Worm (Caenorhabditis elegans) whole organism, late embryonic: ENCODE results near the gene elpc-4.
A peak's percentile ranks its signal among the peaks of the same experiment; 100 is the strongest.

Experiments
- C08G9.2 ChIP-seq: sonication (generic microtip); optimal IDR thresholded peaks from 2 replicates; lab custom pipeline; 2016; ENCODE audit warnings: mild to moderate bottlenecking, missing genetic modification characterization, moderate library complexity, missing compliant biosample characterization
- C38D4.7 ChIP-seq: fragments of 200-800 bp; sonication (Bioruptor generic); optimal IDR thresholded peaks from 2 replicates; lab custom pipeline; 2018; ENCODE audit warnings: mild to moderate bottlenecking, missing genetic modification characterization, moderate library complexity, missing compliant biosample characterization
- K02D7.2 ChIP-seq: sonication (generic microtip); optimal IDR thresholded peaks from 2 replicates; lab custom pipeline; 2017; ENCODE audit warnings: mild to moderate bottlenecking, missing genetic modification characterization, missing compliant biosample characterization
- ama-1 ChIP-seq: fragments of 150-350 bp; optimal IDR thresholded peaks from 2 replicates; lab custom pipeline; 2014
- ceh-14 ChIP-seq: sonication (generic microtip); optimal IDR thresholded peaks from 2 replicates; lab custom pipeline; 2016; ENCODE audit warnings: missing genotype, missing genetic modification characterization, missing compliant biosample characterization
- ceh-18 ChIP-seq: sonication (generic microtip); optimal IDR thresholded peaks from 2 replicates; lab custom pipeline; 2016; ENCODE audit warnings: missing genetic modification characterization, missing compliant biosample characterization
- ceh-22 ChIP-seq: sonication (generic microtip); optimal IDR thresholded peaks from 2 replicates; lab custom pipeline; 2017; ENCODE audit warnings: missing biosample characterization, missing genetic modification characterization
- ceh-24 ChIP-seq: sonication (generic microtip); optimal IDR thresholded peaks from 2 replicates; lab custom pipeline; 2016; ENCODE audit warnings: mild to moderate bottlenecking, missing genetic modification characterization, missing compliant biosample characterization
- ceh-30 ChIP-seq: fragments of 150-350 bp; optimal IDR thresholded peaks from 2 replicates; lab custom pipeline; 2014; ENCODE audit warnings: missing biosample characterization, missing genetic modification characterization
- ceh-45 ChIP-seq: fragments of 200-800 bp; sonication (Bioruptor generic); IDR thresholded peaks from 2 replicates; pipeline ENCODE4 v1.3.6; 2022; ENCODE audit warnings: missing genetic modification reagents, missing genetic modification characterization, missing compliant biosample characterization
- ceh-48 ChIP-seq: sonication (generic microtip); optimal IDR thresholded peaks from 2 replicates; lab custom pipeline; 2016; ENCODE audit warnings: missing genetic modification characterization, inconsistent platforms, missing compliant biosample characterization
- ceh-6 ChIP-seq: fragments of 200-800 bp; sonication (Bioruptor generic); optimal IDR thresholded peaks from 2 replicates; lab custom pipeline; 2018; ENCODE audit warnings: mild to moderate bottlenecking, missing genetic modification characterization, missing compliant biosample characterization
- che-1 ChIP-seq: sonication (generic microtip); optimal IDR thresholded peaks from 2 replicates; lab custom pipeline; 2016; ENCODE audit warnings: mild to moderate bottlenecking, missing genetic modification characterization, missing compliant biosample characterization
- elt-2 ChIP-seq: sonication (generic microtip); optimal IDR thresholded peaks from 2 replicates; lab custom pipeline; 2016; ENCODE audit warnings: missing genetic modification reagents, missing genetic modification characterization, missing compliant biosample characterization
- elt-4 ChIP-seq: sonication (generic microtip); optimal IDR thresholded peaks from 2 replicates; lab custom pipeline; 2016; ENCODE audit warnings: missing genetic modification characterization, missing compliant biosample characterization
- fax-1 ChIP-seq: sonication (generic microtip); optimal IDR thresholded peaks from 2 replicates; lab custom pipeline; 2016; ENCODE audit warnings: missing genotype, missing genetic modification characterization, missing compliant biosample characterization
- fkh-10 ChIP-seq: fragments of 150-350 bp; optimal IDR thresholded peaks from 2 replicates; lab custom pipeline; 2014; ENCODE audit warnings: missing biosample characterization, missing genetic modification reagents, missing genetic modification characterization
- gmeb-2 ChIP-seq: sonication (generic microtip); optimal IDR thresholded peaks from 2 replicates; lab custom pipeline; 2016; ENCODE audit warnings: missing genetic modification characterization, inconsistent platforms, missing compliant biosample characterization
- hlh-30 ChIP-seq: sonication (generic microtip); optimal IDR thresholded peaks from 2 replicates; lab custom pipeline; 2017; ENCODE audit warnings: antibody characterized with exemption, missing genetic modification characterization, missing compliant biosample characterization; ENCODE audit not compliant: insufficient read depth
- hlh-6 ChIP-seq: sonication (generic microtip); optimal IDR thresholded peaks from 2 replicates; lab custom pipeline; 2016; ENCODE audit warnings: missing genotype, missing genetic modification characterization, missing compliant biosample characterization
- nfya-1 ChIP-seq: sonication (generic microtip); optimal IDR thresholded peaks from 2 replicates; lab custom pipeline; 2017; ENCODE audit warnings: missing genetic modification characterization, mild to moderate bottlenecking, missing compliant biosample characterization, antibody characterized with exemption, moderate library complexity
- nhr-11 ChIP-seq: fragments of 150-350 bp; optimal IDR thresholded peaks from 2 replicates; lab custom pipeline; 2014; ENCODE audit warnings: missing biosample characterization, missing genetic modification characterization
- nhr-232 ChIP-seq: sonication (generic microtip); optimal IDR thresholded peaks from 2 replicates; lab custom pipeline; 2016; ENCODE audit warnings: missing genetic modification characterization, missing compliant biosample characterization
- pag-3 ChIP-seq: sonication (generic microtip); optimal IDR thresholded peaks from 2 replicates; lab custom pipeline; 2016; ENCODE audit warnings: missing compliant biosample characterization, missing genetic modification characterization, borderline replicate concordance
- pros-1 ChIP-seq: fragments of 150-350 bp; optimal IDR thresholded peaks from 2 replicates; lab custom pipeline; 2014; ENCODE audit warnings: missing biosample characterization, missing genetic modification reagents, missing genetic modification characterization
- sdc-2 ChIP-seq: sonication (generic microtip); optimal IDR thresholded peaks from 2 replicates; lab custom pipeline; 2016; ENCODE audit warnings: missing genotype, missing genetic modification characterization, missing compliant biosample characterization
- tbx-2 ChIP-seq: sonication (generic microtip); optimal IDR thresholded peaks from 2 replicates; lab custom pipeline; 2016; ENCODE audit warnings: missing genetic modification characterization, missing compliant biosample characterization
- tbx-7 ChIP-seq: sonication (generic microtip); optimal IDR thresholded peaks from 2 replicates; lab custom pipeline; 2016; ENCODE audit warnings: missing genotype, missing genetic modification characterization, missing compliant biosample characterization
- unc-42 ChIP-seq: sonication (generic microtip); optimal IDR thresholded peaks from 2 replicates; lab custom pipeline; 2016; ENCODE audit warnings: missing genotype, missing genetic modification characterization, missing compliant biosample characterization
- zip-5 ChIP-seq: sonication (generic microtip); optimal IDR thresholded peaks from 2 replicates; lab custom pipeline; 2016; ENCODE audit warnings: missing genetic modification characterization, missing compliant biosample characterization
- ztf-16 ChIP-seq: sonication (generic microtip); optimal IDR thresholded peaks from 2 replicates; lab custom pipeline; 2017; ENCODE audit warnings: missing genetic modification characterization, missing compliant biosample characterization

The elpc-4 gene

DNA sequence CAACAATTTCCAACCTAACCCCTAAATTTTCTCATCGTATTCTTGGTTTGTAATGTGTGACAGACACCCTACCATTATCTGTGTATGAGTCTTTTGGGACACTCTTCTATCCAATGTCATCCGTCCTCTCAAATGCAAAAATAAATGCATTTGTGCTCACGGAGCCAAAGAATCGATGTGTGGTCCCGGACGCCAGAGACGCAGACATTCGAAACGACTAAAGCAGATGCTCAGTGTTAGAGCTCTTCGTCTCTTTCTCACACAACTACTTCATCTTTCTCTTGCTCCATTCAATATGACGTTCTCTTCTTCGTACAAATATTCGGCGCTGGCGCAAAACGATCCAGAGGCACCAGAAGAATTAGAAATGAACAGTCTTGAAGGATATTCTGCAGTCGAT lies 37.2 kb upstream of the elpc-4 start, which contains the start of gene unc-24:
TSS of gene unc-24 (plus strand) at position 283 of the 400 bp plus-strand sequence.
- TF ChIP-seq ceh-22 (tag; lab: Kevin White, UChicago) (no peak), ceh-18 (tag; lab: Kevin White, UChicago) (no peak), nfya-1 (tag; lab: Kevin White, UChicago) (peak; percentile 64), ceh-45 (GFP tag; lab: Robert Waterston, UW) (no peak), ceh-48 (peak; percentile 56), unc-42 (peak; percentile 95)

DNA sequence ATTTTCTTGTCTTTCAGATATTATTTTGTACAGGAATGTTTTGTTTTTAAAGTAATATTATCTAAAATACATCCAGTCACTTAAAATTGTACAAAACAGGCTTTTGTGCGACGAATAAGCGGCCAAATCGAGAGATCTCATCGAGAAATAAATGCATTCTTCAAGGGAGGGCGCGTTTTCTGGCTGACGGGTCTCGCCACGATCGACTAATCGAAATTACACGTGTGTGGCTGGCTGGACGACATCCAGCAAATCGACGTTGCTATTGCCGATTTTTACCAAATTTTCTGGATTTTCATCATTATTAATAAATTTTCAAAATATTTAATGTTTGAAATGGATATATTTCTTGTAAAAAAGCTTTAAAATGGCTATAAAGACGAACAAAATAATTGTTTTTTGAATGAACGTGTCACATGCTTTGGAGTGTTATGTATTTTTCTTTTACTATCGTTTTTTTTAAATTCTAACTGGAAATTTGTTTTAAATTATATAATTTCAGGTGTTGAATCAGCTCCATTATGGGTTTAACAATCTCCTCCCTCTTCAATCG lies 34.7 kb upstream of the elpc-4 start, which contains the start of gene arf-5:
TSS of gene arf-5 (plus strand) at position 503 of the 553 bp plus-strand sequence.
- TF ChIP-seq ceh-14 (tag; lab: Kevin White, UChicago) (no peak), hlh-30 (tag; lab: Kevin White, UChicago) (peak; percentile 35), che-1 (no peak), unc-42 (peak; percentile 7), nfya-1 (tag; lab: Kevin White, UChicago) (peak; percentile 14)
- TF ChIP-seq, all 69 proteins: peak for 3

DNA sequence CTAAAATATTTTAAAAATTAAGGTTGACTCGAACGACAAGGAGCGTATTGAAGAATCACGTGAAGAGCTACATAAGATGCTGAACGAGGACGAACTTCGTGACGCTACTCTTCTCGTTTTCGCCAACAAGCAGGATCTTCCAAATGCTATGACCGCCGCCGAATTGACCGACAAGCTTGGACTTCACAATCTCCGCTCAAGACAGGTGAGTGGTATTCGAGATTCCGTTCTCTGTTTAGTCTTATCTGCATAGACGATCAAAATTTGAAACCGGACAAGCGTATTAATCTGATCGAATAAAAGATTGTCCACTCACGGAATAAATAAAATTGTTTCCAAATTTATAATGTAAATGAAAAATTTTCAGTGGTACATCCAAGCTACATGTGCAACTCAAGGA lies 33.8 kb upstream of the elpc-4 start:
- TF ChIP-seq tbx-2 (no peak), hlh-6 (no peak), pag-3 (tag; lab: Kevin White, UChicago) (no peak), ceh-6 (GFP tag; lab: Kevin White, UChicago) (no peak), ztf-16 (no peak), nhr-232 (tag; lab: Kevin White, UChicago) (no peak), nhr-11 (tag; lab: Kevin White, UChicago) (no peak), pros-1 (tag; lab: Kevin White, UChicago) (no peak), ceh-30 (no peak), elt-4 (tag; lab: Kevin White, UChicago) (no peak), zip-5 (tag; lab: Kevin White, UChicago) (no peak), fkh-10 (GFP tag; lab: Kevin White, UChicago) (no peak), ceh-45 (GFP tag; lab: Robert Waterston, UW) (no peak), fax-1 (tag; lab: Kevin White, UChicago) (no peak), ceh-24 (no peak), sdc-2 (tag; lab: Kevin White, UChicago) (no peak)

DNA sequence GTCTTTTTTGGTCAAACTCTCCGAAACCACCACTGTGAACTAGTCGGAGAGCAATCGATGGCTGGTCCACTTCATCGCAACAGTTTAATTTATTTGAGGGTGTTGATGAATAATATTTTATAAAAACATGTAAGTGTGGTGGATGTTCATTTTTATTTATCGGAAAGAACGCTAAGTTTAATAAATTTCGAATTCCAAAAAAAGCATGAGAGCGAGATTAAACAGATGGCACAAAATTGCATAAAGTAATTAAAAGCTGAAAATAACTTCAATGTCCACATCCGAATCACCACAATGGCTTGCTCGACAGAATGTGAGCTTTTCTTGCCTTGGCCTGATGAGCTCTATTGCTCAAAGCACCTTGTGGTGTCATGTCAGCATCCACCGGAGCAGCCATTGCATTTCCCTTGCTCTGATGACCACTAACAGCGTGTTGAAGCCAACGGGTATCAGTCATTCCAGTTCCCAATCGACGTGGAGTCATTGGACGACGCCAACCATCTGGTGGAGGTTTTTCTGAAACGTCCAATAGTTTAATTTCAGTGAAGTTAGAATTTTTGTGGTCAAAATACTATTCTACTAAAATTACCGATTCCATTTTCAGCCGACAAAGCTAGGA lies 33.0 kb upstream of the elpc-4 start:
- peak; percentile 13 for TF ChIP-seq ama-1
- no peak for TF ChIP-seq elt-4 (tag; lab: Kevin White, UChicago)
- TF ChIP-seq C38D4.7 (GFP tag; lab: Kevin White, UChicago) = no peak

DNA sequence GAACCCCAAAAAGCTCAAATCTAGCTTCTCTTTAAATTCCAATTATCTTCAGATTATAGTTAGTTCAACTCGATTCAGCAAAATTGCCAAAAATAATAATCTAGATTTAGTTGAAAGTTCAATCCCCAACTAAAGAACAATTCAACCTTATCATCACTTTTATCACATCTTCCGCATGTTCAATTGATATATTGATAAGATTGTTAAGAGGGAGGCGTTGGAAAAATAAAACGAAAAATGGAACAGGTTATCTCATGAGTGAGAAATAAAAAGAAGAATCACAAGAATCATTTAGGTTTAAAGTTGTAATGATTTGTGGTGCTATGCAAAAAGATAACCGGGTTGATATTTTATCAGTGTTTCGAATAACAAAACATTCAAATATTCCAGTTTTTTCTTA lies 31.1 kb upstream of the elpc-4 start:
- no peak for TF ChIP-seq gmeb-2 (tag; lab: Kevin White, UChicago)
- no peak for TF ChIP-seq C08G9.2 (tag; lab: Kevin White, UChicago)
- TF ChIP-seq ceh-45 (GFP tag; lab: Robert Waterston, UW) = no peak
- TF ChIP-seq elt-2 = peak; percentile 84
- TF ChIP-seq hlh-30 (tag; lab: Kevin White, UChicago) = no peak
- no peak for TF ChIP-seq K02D7.2 (tag; lab: Kevin White, UChicago)

DNA sequence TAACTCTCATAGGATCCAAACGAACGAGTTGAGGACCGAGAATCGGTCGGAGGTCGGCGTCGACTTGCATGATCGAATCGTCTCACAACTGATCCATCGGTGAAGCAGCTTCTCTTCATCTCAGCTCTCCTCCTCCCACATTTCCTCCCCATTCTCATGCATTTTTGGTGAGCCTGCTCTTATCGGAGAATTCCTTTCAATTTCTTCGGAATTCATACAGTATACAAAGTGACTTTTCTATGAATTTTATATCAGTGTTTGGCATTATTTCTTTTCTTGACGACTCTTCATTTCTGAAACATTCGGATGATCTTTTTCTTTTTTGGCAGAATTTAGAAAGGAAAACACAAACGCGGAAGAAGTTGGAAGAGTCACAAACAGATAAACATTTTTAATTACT lies 29.7 kb upstream of the elpc-4 start, which contains the start of gene mec-17:
TSS of gene mec-17 (minus strand) at position 101 of the 400 bp plus-strand sequence.
- TF ChIP-seq tbx-7 (tag; lab: Kevin White, UChicago) = no peak
